Fruit fly (Drosophila melanogaster): ENCODE results near the gene Wnk.

Wnk gene

DNA sequence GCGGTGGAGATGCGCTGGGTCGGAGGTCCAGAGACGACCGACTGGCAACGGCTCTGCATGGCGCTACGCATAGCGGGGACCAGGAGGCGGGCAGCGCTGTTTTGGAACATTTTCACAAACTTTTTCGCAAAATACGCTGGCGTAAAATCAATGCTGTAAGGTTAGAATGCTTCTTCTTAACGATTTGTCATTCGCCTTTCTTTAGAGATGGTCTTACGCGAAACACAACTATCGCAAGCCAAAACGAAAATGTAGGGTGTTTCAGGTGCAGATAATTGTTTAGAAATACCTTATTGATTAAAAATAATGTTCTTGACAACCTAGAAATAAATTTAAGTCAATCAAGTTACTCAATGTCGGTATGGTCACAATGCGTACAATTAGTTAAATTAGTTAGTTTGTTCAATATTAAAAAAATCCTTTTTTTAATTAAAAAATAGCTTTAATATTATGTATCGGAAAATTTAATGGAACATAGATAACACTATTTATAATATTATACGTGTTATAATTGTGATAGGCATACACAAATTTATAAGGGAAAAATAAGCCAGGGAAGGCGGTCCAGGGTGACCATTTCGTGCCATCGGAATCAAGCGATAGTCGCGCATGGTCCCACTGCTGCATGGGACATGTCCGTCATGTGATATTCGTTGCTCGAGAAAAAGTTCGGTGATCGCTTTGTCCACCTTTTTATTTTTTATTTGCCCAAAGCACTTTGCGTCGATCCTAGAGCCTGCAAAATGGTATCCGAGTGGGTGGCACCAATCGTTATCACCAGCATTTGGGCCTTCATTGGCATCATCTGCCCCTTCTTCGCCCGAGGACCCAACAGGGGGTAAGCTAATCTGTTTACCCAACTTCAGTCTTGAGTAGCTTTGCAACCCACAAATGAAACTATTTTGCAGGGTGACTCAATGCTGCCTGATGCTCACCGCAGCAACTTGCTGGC lies 15.2 kb downstream of the Wnk start, which contains the start of the genes COX8 and VhaM9.7-b (continued):
- TF ChIP-seq ab (GFP tag; optimal IDR thresholded peaks at IDR 0.05) (peak; percentile 32), Sin3A (optimal IDR thresholded peaks at IDR 0.05) (peak; percentile 73), pum (GFP tag; optimal IDR thresholded peaks at IDR 0.05) (peak; percentile 62), pnt (GFP tag; optimal IDR thresholded peaks at IDR 0.05) (peak; percentile 59), CG3847 (GFP tag; IDR thresholded peaks at IDR 0.05) (peak; percentile 49; the same call in 1 of the 2 replicates), CG7839 (tag; optimal IDR thresholded peaks at IDR 0.05) (no peak), CG10979 (tag; optimal IDR thresholded peaks at IDR 0.05) (peak; percentile 37), CG14860 (GFP tag; IDR thresholded peaks at IDR 0.05; ENCODE audit: partially characterized antibody) (peak; percentile 61; the same call in 1 of the 3 replicates), croc (GFP tag; conservative IDR thresholded peaks at IDR 0.05) (0 out of 3 replicates have a peak, but pooled peaks have one; percentile 15), CG14710 (tag; optimal IDR thresholded peaks at IDR 0.05) (peak; percentile 82), CG31388 (GFP tag; optimal IDR thresholded peaks at IDR 0.05) (peak; percentile 30), gt (GFP tag; IDR thresholded peaks at IDR 0.05) (no peak), gcm2 (GFP tag; optimal IDR thresholded peaks at IDR 0.05) (no peak), lov (optimal IDR thresholded peaks at IDR 0.05) (no peak), lov (GFP tag; IDR thresholded peaks at IDR 0.05) (0 out of 3 replicates have a peak, but pooled peaks have one; percentile 8), E2f1 (GFP tag; IDR thresholded peaks at IDR 0.05) (peak; percentile 41), Bgb (GFP tag; IDR thresholded peaks at IDR 0.05; ENCODE audit: partially characterized antibody) (peak; percentile 58), CG10543 (GFP tag; optimal IDR thresholded peaks at IDR 0.05) (peak; percentile 40), trem (tag; optimal IDR thresholded peaks at IDR 0.05) (peak; percentile 40), Ets65A (GFP tag) (peak; percentile 96), CG8290 (GFP tag; optimal IDR thresholded peaks at IDR 0.05) (peak; percentile 42), CG8290 (tag; optimal IDR thresholded peaks at IDR 0.05) (peak; percentile 51 to 86), phol (tag; optimal IDR thresholded peaks at IDR 0.05) (peak; percentile 77), sna (GFP tag; IDR thresholded peaks at IDR 0.05; ENCODE audit: partially characterized antibody) (no peak; the same call in 1 of the 2 replicates), CG13624 (GFP tag; optimal IDR thresholded peaks at IDR 0.05) (peak; percentile 56), crp (GFP tag; optimal IDR thresholded peaks at IDR 0.05) (peak in 1 of 2 experiments; percentile 58), CG18619 (GFP tag; optimal IDR thresholded peaks at IDR 0.05) (peak; percentile 40), CG1602 (GFP tag; optimal IDR thresholded peaks at IDR 0.05) (peak; percentile 65)

DNA sequence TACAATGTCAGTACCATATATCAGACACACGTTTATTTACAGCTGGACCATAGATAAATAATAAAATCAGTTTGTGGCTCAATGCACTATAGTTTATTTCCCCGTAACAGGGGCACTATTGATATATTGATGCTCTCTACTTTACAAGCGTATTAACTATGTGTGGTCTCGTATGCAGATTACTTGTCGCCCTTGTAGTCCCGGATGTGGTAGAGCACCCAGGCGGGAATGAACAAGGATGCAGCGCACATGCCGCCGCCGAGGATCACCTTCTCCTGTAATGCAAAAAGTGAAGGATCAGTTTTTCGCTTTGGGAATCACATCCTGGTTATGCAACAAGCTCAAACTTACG lies 15.9 kb downstream of the Wnk start:
- peak; percentile 90 for TF ChIP-seq CG8281 (tag; optimal IDR thresholded peaks at IDR 0.05)
- TF ChIP-seq CG10462 (GFP tag; optimal IDR thresholded peaks at IDR 0.05): no peak
- TF ChIP-seq HHEX (GFP tag; optimal IDR thresholded peaks at IDR 0.05): no peak
- no peak for TF ChIP-seq chm (GFP tag; IDR thresholded peaks at IDR 0.05)

DNA sequence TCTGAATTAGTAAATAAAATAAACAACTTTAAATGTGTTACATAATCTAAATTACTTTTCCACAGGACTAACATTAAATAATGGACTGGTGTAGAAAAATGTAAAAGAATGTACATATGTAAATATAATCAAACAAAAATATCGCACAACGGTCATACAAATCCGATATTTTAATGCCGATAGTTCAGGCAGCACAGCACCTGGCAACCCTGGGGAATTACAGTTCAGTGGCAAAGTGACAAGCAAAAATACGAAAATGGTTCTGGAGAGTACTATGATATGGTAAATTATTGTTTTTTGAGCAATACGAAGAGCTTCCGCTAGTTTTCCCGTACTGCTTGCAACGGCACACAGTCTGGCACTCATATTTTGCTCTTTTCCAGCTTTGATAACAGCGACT lies 17.9 kb downstream of the Wnk start, which contains the start of gene Rpn10:
Gene Rpn10, plus strand, starts transcription at position 144 of the 400 bp plus-strand sequence.
- no peak for TF ChIP-seq sens-2 (GFP tag; IDR thresholded peaks at IDR 0.05)
- no peak for TF ChIP-seq Nf-YA (GFP tag; IDR thresholded peaks at IDR 0.05)
- no peak for TF ChIP-seq gcm (GFP tag; optimal IDR thresholded peaks at IDR 0.05)
- TF ChIP-seq Camta (GFP tag; optimal IDR thresholded peaks at IDR 0.05): no peak
- no peak for TF ChIP-seq CG34376 (GFP tag; optimal IDR thresholded peaks at IDR 0.05)
- no peak for TF ChIP-seq Deaf1 (tag; optimal IDR thresholded peaks at IDR 0.05)
- no peak for TF ChIP-seq bigmax (GFP tag; optimal IDR thresholded peaks at IDR 0.05)
- no peak for TF ChIP-seq CG6175 (GFP tag; IDR thresholded peaks at IDR 0.05)
- TF ChIP-seq inv (GFP tag; IDR thresholded peaks at IDR 0.05; ENCODE audit: partially characterized antibody): peak; percentile 97
- no peak for TF ChIP-seq Asciz (GFP tag; optimal IDR thresholded peaks at IDR 0.05)
- TF ChIP-seq CoRest (tag; optimal IDR thresholded peaks at IDR 0.05): peak; percentile 67
- TF ChIP-seq CG3726 (GFP tag; IDR thresholded peaks at IDR 0.05): no peak
- no peak for TF ChIP-seq Ptx1 (GFP tag; IDR thresholded peaks at IDR 0.05)
- no peak for TF ChIP-seq CG15479 (GFP tag; optimal IDR thresholded peaks at IDR 0.05)
- TF ChIP-seq CG1832 (GFP tag; optimal IDR thresholded peaks at IDR 0.05): no peak
- no peak for TF ChIP-seq CG9727 (GFP tag; optimal IDR thresholded peaks at IDR 0.05)
- no peak for TF ChIP-seq ken (GFP tag; IDR thresholded peaks at IDR 0.05)
